Worm (Caenorhabditis elegans) whole organism, late embryonic: ENCODE measurements around the gene F55A4.7.

Experiments
- elt-4 ChIP-seq: sonication (generic microtip); optimal IDR thresholded peaks from 2 replicates; lab custom pipeline; 2016; ENCODE audit warnings: missing genetic modification characterization, missing compliant biosample characterization
- fax-1 ChIP-seq: sonication (generic microtip); optimal IDR thresholded peaks from 2 replicates; lab custom pipeline; 2016; ENCODE audit warnings: missing genotype, missing genetic modification characterization, missing compliant biosample characterization
- fkh-6 ChIP-seq: sonication (generic microtip); optimal IDR thresholded peaks from 2 replicates; lab custom pipeline; 2016; ENCODE audit warnings: missing genetic modification characterization, missing compliant biosample characterization
- lim-6 ChIP-seq: sonication (generic microtip); optimal IDR thresholded peaks from 2 replicates; lab custom pipeline; 2016; ENCODE audit warnings: missing genetic modification characterization, missing compliant biosample characterization
- madf-2 ChIP-seq: sonication (generic microtip); optimal IDR thresholded peaks from 2 replicates; lab custom pipeline; 2017; ENCODE audit warnings: missing genetic modification characterization, missing compliant biosample characterization
- ttx-3 ChIP-seq: sonication (generic microtip); optimal IDR thresholded peaks from 2 replicates; lab custom pipeline; 2016; ENCODE audit warnings: missing genetic modification reagents, missing genetic modification characterization, missing compliant biosample characterization

Gene F55A4.7

DNA sequence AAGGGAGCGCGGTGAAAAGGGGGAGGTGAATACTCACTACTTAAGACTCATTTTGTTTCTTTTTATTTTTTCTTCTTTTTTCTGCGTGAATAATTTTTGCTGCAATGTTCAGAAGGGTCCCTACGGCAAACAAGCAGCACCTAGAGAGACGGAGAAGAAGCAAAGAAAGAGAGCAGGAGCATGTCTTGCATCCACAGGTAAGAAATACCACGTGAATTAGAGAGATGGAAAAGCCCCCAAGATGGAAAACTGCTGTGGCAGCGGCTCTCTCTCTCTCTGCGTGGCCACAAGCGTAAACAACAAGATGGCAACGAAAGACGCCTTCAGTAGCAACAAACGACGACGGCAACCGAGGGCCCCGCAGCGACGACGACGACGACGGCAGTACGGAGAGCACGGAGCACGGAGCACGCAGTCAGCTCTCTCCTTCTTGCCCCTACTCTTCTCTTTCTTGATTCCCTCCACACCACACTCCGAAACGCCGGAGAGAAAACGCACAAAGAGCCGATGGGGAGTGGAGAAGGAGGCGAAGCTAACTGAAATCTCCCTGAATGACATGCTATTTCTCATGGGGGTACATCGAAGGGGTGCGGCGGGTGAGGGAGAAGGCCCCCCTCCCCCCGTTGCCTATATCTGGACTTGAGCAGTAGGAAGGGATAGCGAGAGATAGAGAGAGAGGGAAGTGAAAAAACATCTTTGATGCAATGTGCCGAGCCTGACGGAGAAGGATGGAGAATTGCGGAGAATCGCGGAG lies 45.4 kb downstream of the F55A4.7 start (continued):
- no peak for TF ChIP-seq ttx-3 (tag; lab: Kevin White, UChicago)

- TF ChIP-seq elt-4 (tag; lab: Kevin White, UChicago) (no peak), lim-6 (tag; lab: Kevin White, UChicago) (no peak), fkh-6 (no peak), madf-2 (tag; lab: Kevin White, UChicago) (no peak), fax-1 (tag; lab: Kevin White, UChicago) (no peak)
Observed at ce11 chrX:991274-991673, 47.0 kb downstream of the F55A4.7 start, which contains the start of the genes C09E10.3 and dgk-1. Gene C09E10.3, minus strand, starts transcription at chrX:991374. Gene dgk-1, minus strand, starts transcription at chrX:991456.
